Fruit fly (Drosophila melanogaster) whole organism, prepupa: Measurements from ENCODE around the gene trus.

ENCODE experiments used
- CG10631 ChIP-seq: fragments of 200-800 bp; sonication (Bioruptor generic); optimal IDR thresholded peaks from 2 replicates; lab custom pipeline; 2016; ENCODE audit warnings: missing biosample characterization, missing genetic modification characterization
- CG11902 ChIP-seq: fragments of 200-800 bp; sonication (Bioruptor generic); optimal IDR thresholded peaks from 3 replicates; lab custom pipeline; 2016; ENCODE audit warnings: missing biosample characterization, missing genetic modification characterization
- CG15336 ChIP-seq: fragments of 200-800 bp; sonication (Bioruptor generic); IDR thresholded peaks from 2 replicates; pipeline ENCODE4 v1.3.6; 2022; ENCODE audit warnings: missing biosample characterization, missing genetic modification characterization
- CG16779 ChIP-seq: fragments of 200-800 bp; sonication (Bioruptor generic); optimal IDR thresholded peaks from 3 replicates; lab custom pipeline; 2017; ENCODE audit warnings: missing biosample characterization, mild to moderate bottlenecking, missing genetic modification characterization
- CG3032 ChIP-seq: fragments of 200-800 bp; optimal IDR thresholded peaks from 2 replicates; lab custom pipeline; 2019; ENCODE audit warnings: missing biosample characterization, mild to moderate bottlenecking, missing genetic modification characterization, moderate library complexity
- CG32006 ChIP-seq: fragments of 200-800 bp; sonication (Bioruptor generic); optimal IDR thresholded peaks from 3 replicates; lab custom pipeline; 2017; ENCODE audit warnings: missing biosample characterization, mild to moderate bottlenecking, missing genetic modification characterization
- CG34406 ChIP-seq: fragments of 200-800 bp; sonication (Bioruptor generic); optimal IDR thresholded peaks from 3 replicates; lab custom pipeline; 2016; ENCODE audit warnings: missing biosample characterization, missing genetic modification characterization
- CG3919 ChIP-seq: fragments of 200-800 bp; sonication (Bioruptor generic); optimal IDR thresholded peaks from 3 replicates; lab custom pipeline; 2016; ENCODE audit warnings: missing biosample characterization, missing genetic modification characterization
- CG6276 ChIP-seq: fragments of 200-800 bp; sonication (Bioruptor generic); optimal IDR thresholded peaks from 2 replicates; lab custom pipeline; 2017; ENCODE audit warnings: missing biosample characterization, mild to moderate bottlenecking, missing genetic modification characterization
- CG6808 ChIP-seq: fragments of 200-800 bp; sonication (Bioruptor generic); optimal IDR thresholded peaks from 3 replicates; lab custom pipeline; 2017; ENCODE audit warnings: missing biosample characterization, missing genetic modification characterization, mild to moderate bottlenecking, moderate library complexity, missing genetic modification reagents
- CG8319 ChIP-seq: fragments of 200-800 bp; sonication (Bioruptor generic); optimal IDR thresholded peaks from 3 replicates; lab custom pipeline; 2016; ENCODE audit warnings: missing biosample characterization, missing genetic modification characterization
- CG8632 ChIP-seq: fragments of 200-800 bp; sonication (Bioruptor generic); optimal IDR thresholded peaks from 3 replicates; lab custom pipeline; 2016; ENCODE audit warnings: missing biosample characterization, missing genetic modification characterization
- Eip78C ChIP-seq: fragments of 200-800 bp; sonication (Bioruptor generic); peaks from one replicate; lab custom pipeline; 2016; ENCODE audit warnings: missing biosample characterization, missing genetic modification characterization
- Ets21C ChIP-seq: fragments of 200-800 bp; sonication (Bioruptor generic); optimal IDR thresholded peaks from 3 replicates; lab custom pipeline; 2016; ENCODE audit warnings: missing biosample characterization, missing genetic modification characterization
- Ets96B ChIP-seq: fragments of 200-800 bp; optimal IDR thresholded peaks from 2 replicates; lab custom pipeline; 2019; ENCODE audit warnings: missing biosample characterization, mild to moderate bottlenecking, missing genetic modification characterization, moderate library complexity
- Gug ChIP-seq: fragments of 200-800 bp; sonication (Bioruptor generic); IDR thresholded peaks from 2 replicates; pipeline ENCODE4 v1.3.6; 2022; ENCODE audit warnings: missing biosample characterization, missing genetic modification characterization
- Hr38 ChIP-seq: sonication (Bioruptor generic); optimal IDR thresholded peaks from 2 replicates; lab custom pipeline; 2016; ENCODE audit warnings: missing biosample characterization, missing genetic modification characterization
- Hr4 ChIP-seq: fragments of 200-800 bp; sonication (Bioruptor generic); optimal IDR thresholded peaks from 3 replicates; lab custom pipeline; 2016; ENCODE audit warnings: missing biosample characterization, missing genetic modification characterization
- Lpt ChIP-seq: fragments of 200-800 bp; sonication (Bioruptor generic); optimal IDR thresholded peaks from 3 replicates; lab custom pipeline; 2016; ENCODE audit warnings: missing biosample characterization, missing genetic modification characterization
- OdsH ChIP-seq: fragments of 200-800 bp; sonication (Bioruptor generic); optimal IDR thresholded peaks from 3 replicates; lab custom pipeline; 2016; ENCODE audit warnings: missing biosample characterization, missing genetic modification characterization
- Sox102F ChIP-seq: fragments of 200-800 bp; sonication (Bioruptor generic); optimal IDR thresholded peaks from 2 replicates; lab custom pipeline; 2016; ENCODE audit warnings: missing biosample characterization, mild to moderate bottlenecking, missing genetic modification characterization
- acj6 ChIP-seq: fragments of 200-800 bp; sonication (Bioruptor generic); optimal IDR thresholded peaks from 3 replicates; lab custom pipeline; 2016; ENCODE audit warnings: missing biosample characterization, missing genetic modification characterization
- dsx ChIP-seq: fragments of 200-800 bp; optimal IDR thresholded peaks from 3 replicates; lab custom pipeline; 2019; ENCODE audit warnings: missing biosample characterization, mild to moderate bottlenecking, missing genetic modification characterization, moderate library complexity; ENCODE audit not compliant: poor library complexity, severe bottlenecking
- eg ChIP-seq: fragments of 200-800 bp; sonication (Bioruptor generic); IDR thresholded peaks from 3 replicates; pipeline ENCODE4 v1.3.6; 2022; ENCODE audit warnings: missing biosample characterization, missing genetic modification characterization
- esn ChIP-seq: fragments of 200-800 bp; sonication (Bioruptor generic); optimal IDR thresholded peaks from 2 replicates; lab custom pipeline; 2016; ENCODE audit warnings: missing biosample characterization, mild to moderate bottlenecking, missing genetic modification characterization, moderate library complexity
- fd59A ChIP-seq: fragments of 200-800 bp; sonication (Bioruptor generic); optimal IDR thresholded peaks from 2 replicates; lab custom pipeline; 2017; ENCODE audit warnings: missing biosample characterization, mild to moderate bottlenecking, missing genetic modification characterization, missing genetic modification reagents
- fd85E ChIP-seq: fragments of 200-800 bp; sonication (Bioruptor generic); optimal IDR thresholded peaks from 3 replicates; lab custom pipeline; 2016; ENCODE audit warnings: missing biosample characterization, missing genetic modification characterization
- fkh ChIP-seq: fragments of 200-800 bp; sonication (Bioruptor generic); optimal IDR thresholded peaks from 3 replicates; lab custom pipeline; 2017; ENCODE audit warnings: missing biosample characterization, mild to moderate bottlenecking, missing genetic modification characterization, moderate library complexity
- lz ChIP-seq: fragments of 200-800 bp; sonication (Bioruptor generic); optimal IDR thresholded peaks from 3 replicates; lab custom pipeline; 2016; ENCODE audit warnings: missing biosample characterization, missing genetic modification characterization
- net ChIP-seq: fragments of 200-800 bp; sonication (Bioruptor generic); optimal IDR thresholded peaks from 3 replicates; lab custom pipeline; 2016; ENCODE audit warnings: missing biosample characterization, missing genetic modification characterization
- salr ChIP-seq, 2 experiments: fragments of 200-800 bp; sonication (Bioruptor generic); optimal IDR thresholded peaks; 3 replicates each; lab custom pipeline; 2016 to 2018; ENCODE audit warnings: missing biosample characterization in 2 of 2, missing genetic modification characterization in 2 of 2, mild to moderate bottlenecking in 1 of 2
- ss ChIP-seq, 2 experiments: fragments of 200-800 bp; sonication (Bioruptor generic); optimal IDR thresholded peaks; 2 replicates in 1 of 2; 3 replicates in 1 of 2; lab custom pipeline; 2017 to 2018; ENCODE audit warnings: mild to moderate bottlenecking in 2 of 2, missing biosample characterization in 2 of 2, missing genetic modification characterization in 2 of 2, moderate library complexity in 1 of 2
- svp ChIP-seq: fragments of 200-800 bp; sonication (Bioruptor generic); peaks from one replicate; lab custom pipeline; 2016; ENCODE audit warnings: missing biosample characterization, missing genetic modification characterization
- vri ChIP-seq: fragments of 200-800 bp; sonication (Bioruptor generic); optimal IDR thresholded peaks from 3 replicates; lab custom pipeline; 2016; ENCODE audit warnings: missing biosample characterization, mild to moderate bottlenecking, missing genetic modification characterization

Gene trus

dm6 chr3R:12442601-12443533 is 13.5 kb upstream of the trus start (continued):
- TF ChIP-seq Lpt (GFP tag; lab: Kevin White, UChicago) (peak; percentile 33), lz (peak; percentile 45), salr (GFP tag; optimal IDR thresholded peaks at IDR 0.05; lab: Kevin White, UChicago) (peak in 1 of 2 experiments; percentile 57), ss (GFP tag; optimal IDR thresholded peaks at IDR 0.05; lab: Kevin White, UChicago) (peak; percentile 11 to 41), fkh (GFP tag; lab: Kevin White, UChicago) (peak; percentile 68), CG32006 (GFP tag; lab: Kevin White, UChicago) (peak; percentile 65), Ets21C (GFP tag; lab: Kevin White, UChicago) (peak; percentile 5), CG6808 (GFP tag; lab: Kevin White, UChicago) (peak; percentile 41), CG8319 (GFP tag; lab: Kevin White, UChicago) (no peak), net (GFP tag; lab: Kevin White, UChicago) (peak; percentile 48), esn (peak; percentile 54), CG16779 (tag; lab: Kevin White, UChicago) (no peak), CG15336 (GFP tag; lab: Robert Waterston, UW) (peak; percentile 68), vri (GFP tag; lab: Kevin White, UChicago) (peak; percentile 64), CG34406 (GFP tag; lab: Kevin White, UChicago) (peak; percentile 42), CG10631 (GFP tag; lab: Kevin White, UChicago) (peak; percentile 45)

DNA sequence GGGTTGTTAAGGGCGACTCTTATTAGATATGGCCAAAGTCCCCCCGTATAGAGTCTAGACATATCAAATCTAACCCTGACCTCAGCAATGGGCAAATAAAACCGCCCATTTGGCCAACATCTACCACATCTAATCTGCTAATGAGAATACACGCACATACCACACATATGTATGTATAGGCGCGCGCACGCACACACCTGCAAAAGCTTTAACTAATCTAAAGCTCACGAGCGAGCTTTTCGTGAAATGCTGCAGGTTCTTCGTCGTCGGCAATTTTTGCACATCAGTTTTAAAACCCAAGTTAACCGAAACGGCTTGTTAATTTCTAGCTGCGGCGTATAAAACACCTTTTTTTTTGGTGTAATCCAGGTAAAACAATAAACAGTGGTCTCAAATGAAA is 12.6 kb upstream of the trus start:
- TF ChIP-seq CG15336 (GFP tag; lab: Robert Waterston, UW) (no peak), CG8319 (GFP tag; lab: Kevin White, UChicago) (no peak), ss (GFP tag; optimal IDR thresholded peaks at IDR 0.05; lab: Kevin White, UChicago) (no peak), CG6276 (no peak), fd59A (no peak), CG8632 (GFP tag; lab: Kevin White, UChicago) (no peak), Hr38 (no peak), eg (GFP tag; lab: Robert Waterston, UW) (no peak), acj6 (no peak), Eip78C (GFP tag; lab: Kevin White, UChicago) (no peak), Ets96B (no peak), vri (GFP tag; lab: Kevin White, UChicago) (no peak), Gug (no peak)

DNA sequence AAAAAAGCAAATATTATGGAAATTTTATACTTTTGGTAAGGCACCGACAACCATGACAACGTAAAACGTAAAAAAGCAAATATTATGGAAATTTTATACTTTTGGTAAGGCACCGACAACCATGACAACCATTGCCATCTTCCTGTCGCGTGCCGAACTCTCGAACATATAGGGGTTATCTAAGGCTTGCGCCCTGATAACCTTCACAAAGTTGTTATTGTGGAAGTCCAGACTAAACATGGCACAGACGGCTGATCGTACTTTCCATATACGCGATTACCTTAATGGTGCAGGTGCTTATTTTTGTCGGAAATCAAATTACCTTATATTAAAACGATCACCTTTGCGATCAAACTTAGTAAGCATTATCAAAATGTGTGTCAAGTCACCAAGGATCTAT is 10.9 kb upstream of the trus start:
- TF ChIP-seq svp (peak; percentile 95), salr (GFP tag; optimal IDR thresholded peaks at IDR 0.05; lab: Kevin White, UChicago) (no peak)

dm6 chr3R:12447353-12447752 is 9.0 kb upstream of the trus start, which contains the start of gene vrs:
vrs (plus strand) TSS chr3R:12447653.
- TF ChIP-seq CG3919 (GFP tag; lab: Kevin White, UChicago) (no peak), CG11902 (no peak), CG32006 (GFP tag; lab: Kevin White, UChicago) (no peak), CG6276 (no peak)

DNA sequence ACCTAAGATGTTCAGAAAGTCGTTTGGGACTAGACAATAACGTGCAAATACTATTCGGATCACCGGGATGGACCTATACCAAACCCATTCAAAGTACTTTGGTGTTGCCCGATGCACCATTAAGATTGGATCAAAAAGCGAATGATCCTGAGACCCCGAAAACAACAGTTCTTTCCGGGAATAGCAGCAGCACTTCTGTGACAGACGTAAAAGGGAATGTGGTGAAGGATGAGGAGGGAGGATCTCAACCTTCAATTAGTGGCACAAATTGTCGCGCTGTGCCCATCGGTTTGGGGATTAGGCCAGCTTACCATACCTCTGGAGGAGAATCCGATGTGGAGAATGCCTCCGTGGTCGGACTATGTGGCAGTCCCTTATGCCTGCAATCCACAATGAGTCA is 8.0 kb upstream of the trus start:
- TF ChIP-seq Eip78C (GFP tag; lab: Kevin White, UChicago), result no peak
- TF ChIP-seq CG8319 (GFP tag; lab: Kevin White, UChicago), result no peak
- no peak for TF ChIP-seq CG10631 (GFP tag; lab: Kevin White, UChicago)
- no peak for TF ChIP-seq CG3032 (tag; lab: Kevin White, UChicago)
- no peak for TF ChIP-seq CG6276
- no peak for TF ChIP-seq fd85E (GFP tag; lab: Kevin White, UChicago)
- TF ChIP-seq OdsH, result no peak
- TF ChIP-seq Sox102F (GFP tag; lab: Kevin White, UChicago), result no peak
- no peak for TF ChIP-seq Hr4 (GFP tag; lab: Kevin White, UChicago)
- TF ChIP-seq fd59A, result no peak
- TF ChIP-seq dsx (GFP tag; lab: Kevin White, UChicago), result no peak
- TF ChIP-seq CG3919 (GFP tag; lab: Kevin White, UChicago), result no peak
- TF ChIP-seq Ets21C (GFP tag; lab: Kevin White, UChicago), result no peak
- TF ChIP-seq, all 60 proteins: peak for 0
